Worm (Caenorhabditis elegans): ENCODE results near the gene ech-3.

ech-3 gene

DNA sequence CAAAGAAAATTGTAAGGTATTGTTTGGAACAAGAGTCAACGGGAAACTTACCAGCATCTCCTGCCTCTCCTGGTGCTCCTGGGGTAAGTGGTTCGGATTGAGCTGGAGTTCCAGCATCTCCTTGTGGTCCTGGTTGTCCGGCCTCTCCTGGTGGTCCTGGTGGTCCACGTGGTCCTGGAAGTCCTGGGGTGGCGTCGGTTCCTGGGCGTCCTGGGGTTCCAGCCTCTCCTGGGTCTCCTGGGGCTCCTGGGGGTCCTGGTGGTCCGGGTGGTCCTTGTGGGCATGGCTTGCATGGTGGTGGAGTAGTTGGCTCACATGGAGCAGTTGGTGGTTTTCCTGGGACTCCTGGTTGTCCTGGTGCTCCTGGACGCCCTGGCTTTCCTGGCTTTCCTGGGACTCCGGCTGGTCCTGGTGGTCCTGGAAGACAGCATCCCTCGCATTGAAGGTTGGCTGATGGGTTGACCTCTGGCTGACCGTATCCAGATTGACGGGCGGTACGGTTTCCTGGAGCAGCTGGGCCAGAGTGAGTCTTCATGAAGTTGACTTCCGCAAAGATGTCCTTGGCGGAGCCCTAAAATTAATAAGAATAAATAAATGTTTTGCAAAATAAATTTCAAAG lies 28.2 kb downstream of the ech-3 start:
- TF ChIP-seq flt-1 (GFP tag; IDR thresholded peaks at IDR 0.05), result no peak
- TF ChIP-seq B0310.2 (tag; optimal IDR thresholded peaks at IDR 0.05), result no peak
- no peak for TF ChIP-seq sea-1 (GFP tag; conservative IDR thresholded peaks at IDR 0.05)
- TF ChIP-seq scrt-1 (GFP tag; IDR thresholded peaks at IDR 0.05), result no peak
- TF ChIP-seq hmg-4 (GFP tag; optimal IDR thresholded peaks at IDR 0.05), result no peak
- no peak for TF ChIP-seq ceh-13 (GFP tag; optimal IDR thresholded peaks at IDR 0.05)
- no peak for TF ChIP-seq pes-1 (GFP tag; IDR thresholded peaks at IDR 0.05)
- TF ChIP-seq F13C5.2 (tag; optimal IDR thresholded peaks at IDR 0.05), result no peak
- no peak for TF ChIP-seq tra-4 (tag; optimal IDR thresholded peaks at IDR 0.05)
- TF ChIP-seq tbx-11 (GFP tag; IDR thresholded peaks at IDR 0.05), result no peak
- TF ChIP-seq hmbx-1 (tag; optimal IDR thresholded peaks at IDR 0.05), result no peak
- TF ChIP-seq hnd-1 (tag; optimal IDR thresholded peaks at IDR 0.05), result no peak
- TF ChIP-seq ama-1 (optimal IDR thresholded peaks at IDR 0.05), result no peak
- no peak for TF ChIP-seq tbx-37 (GFP tag; conservative IDR thresholded peaks at IDR 0.05)
- TF ChIP-seq aly-1 (tag; optimal IDR thresholded peaks at IDR 0.05), result no peak
- no peak for TF ChIP-seq ceh-36 (tag; optimal IDR thresholded peaks at IDR 0.05)
- no peak for TF ChIP-seq ets-7 (tag; optimal IDR thresholded peaks at IDR 0.05)

- TF ChIP-seq sea-1 (GFP tag; conservative IDR thresholded peaks at IDR 0.05) (no peak), pes-1 (GFP tag; IDR thresholded peaks at IDR 0.05) (no peak), flt-1 (GFP tag; IDR thresholded peaks at IDR 0.05) (no peak), ceh-13 (GFP tag; optimal IDR thresholded peaks at IDR 0.05) (no peak)
These were observed 28.8 kb downstream of the ech-3 start, which contains the start of gene col-43 for ce11 chrV:8050811-8051210. col-43 (minus strand) TSS chrV:8050911.

DNA sequence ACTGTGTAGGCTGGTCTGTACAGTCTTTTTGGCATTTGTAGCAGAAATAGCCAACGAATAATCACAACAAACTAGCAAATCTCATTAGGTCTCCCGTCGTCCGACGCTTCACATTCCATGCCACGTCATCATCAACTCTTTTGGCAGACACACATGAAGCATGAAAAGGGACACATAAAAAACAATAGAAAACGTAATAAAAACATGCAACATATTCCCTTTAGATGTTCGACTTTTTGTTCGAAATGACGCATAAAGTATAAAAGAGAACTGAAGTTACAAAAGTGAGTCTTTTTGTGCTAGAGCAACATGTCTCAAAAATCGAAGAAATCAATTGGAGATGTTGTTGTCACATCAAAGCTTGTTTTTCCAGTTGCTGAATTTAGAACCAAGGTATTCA lies 29.8 kb downstream of the ech-3 start, which contains the start of gene sth-1:
Gene sth-1, plus strand, starts transcription at position 301 of the 400 bp plus-strand sequence.
- TF ChIP-seq ama-1 (optimal IDR thresholded peaks at IDR 0.05) (no peak), F13C5.2 (tag; optimal IDR thresholded peaks at IDR 0.05) (no peak), sea-1 (GFP tag; conservative IDR thresholded peaks at IDR 0.05) (no peak), tbx-11 (GFP tag; IDR thresholded peaks at IDR 0.05) (no peak), scrt-1 (GFP tag; IDR thresholded peaks at IDR 0.05) (no peak), pes-1 (GFP tag; IDR thresholded peaks at IDR 0.05) (no peak), ets-7 (tag; optimal IDR thresholded peaks at IDR 0.05) (no peak), tra-4 (tag; optimal IDR thresholded peaks at IDR 0.05) (no peak), flt-1 (GFP tag; IDR thresholded peaks at IDR 0.05) (no peak), hmbx-1 (tag; optimal IDR thresholded peaks at IDR 0.05) (no peak), B0310.2 (tag; optimal IDR thresholded peaks at IDR 0.05) (no peak), ceh-36 (tag; optimal IDR thresholded peaks at IDR 0.05) (no peak), ceh-13 (GFP tag; optimal IDR thresholded peaks at IDR 0.05) (no peak), aly-1 (tag; optimal IDR thresholded peaks at IDR 0.05) (no peak), hnd-1 (tag; optimal IDR thresholded peaks at IDR 0.05) (no peak)

- TF ChIP-seq ceh-13 (GFP tag; optimal IDR thresholded peaks at IDR 0.05) (no peak), tra-4 (tag; optimal IDR thresholded peaks at IDR 0.05) (no peak), hnd-1 (tag; optimal IDR thresholded peaks at IDR 0.05) (no peak), hmg-4 (GFP tag; optimal IDR thresholded peaks at IDR 0.05) (no peak), hmbx-1 (tag; optimal IDR thresholded peaks at IDR 0.05) (no peak), ama-1 (optimal IDR thresholded peaks at IDR 0.05) (no peak), aly-1 (tag; optimal IDR thresholded peaks at IDR 0.05) (no peak), flt-1 (GFP tag; IDR thresholded peaks at IDR 0.05) (no peak), ets-7 (tag; optimal IDR thresholded peaks at IDR 0.05) (no peak), tbx-11 (GFP tag; IDR thresholded peaks at IDR 0.05) (no peak), B0310.2 (tag; optimal IDR thresholded peaks at IDR 0.05) (no peak), ceh-36 (tag; optimal IDR thresholded peaks at IDR 0.05) (no peak), scrt-1 (GFP tag; IDR thresholded peaks at IDR 0.05) (no peak), tbx-37 (GFP tag; conservative IDR thresholded peaks at IDR 0.05) (no peak), pes-1 (GFP tag; IDR thresholded peaks at IDR 0.05) (no peak), F13C5.2 (tag; optimal IDR thresholded peaks at IDR 0.05) (no peak)
These were observed 32.1 kb downstream of the ech-3 start, which contains the start of gene ZC513.2 for ce11 chrV:8054130-8054529. ZC513.2 (plus strand) TSS chrV:8054430.

ce11 chrV:8055170-8055569 lies 33.2 kb downstream of the ech-3 start:
- TF ChIP-seq hmbx-1 (tag; optimal IDR thresholded peaks at IDR 0.05) (no peak), flt-1 (GFP tag; IDR thresholded peaks at IDR 0.05) (no peak), hmg-4 (GFP tag; optimal IDR thresholded peaks at IDR 0.05) (no peak), F13C5.2 (tag; optimal IDR thresholded peaks at IDR 0.05) (no peak), scrt-1 (GFP tag; IDR thresholded peaks at IDR 0.05) (no peak), ama-1 (optimal IDR thresholded peaks at IDR 0.05) (no peak), aly-1 (tag; optimal IDR thresholded peaks at IDR 0.05) (no peak), tbx-37 (GFP tag; conservative IDR thresholded peaks at IDR 0.05) (no peak), ceh-36 (tag; optimal IDR thresholded peaks at IDR 0.05) (no peak), hnd-1 (tag; optimal IDR thresholded peaks at IDR 0.05) (no peak), sea-1 (GFP tag; conservative IDR thresholded peaks at IDR 0.05) (no peak), tra-4 (tag; optimal IDR thresholded peaks at IDR 0.05) (no peak), tbx-11 (GFP tag; IDR thresholded peaks at IDR 0.05) (no peak), ceh-13 (GFP tag; optimal IDR thresholded peaks at IDR 0.05) (no peak), B0310.2 (tag; optimal IDR thresholded peaks at IDR 0.05) (no peak), ets-7 (tag; optimal IDR thresholded peaks at IDR 0.05) (no peak)

- TF ChIP-seq ama-1 (optimal IDR thresholded peaks at IDR 0.05) (no peak), tra-4 (tag; optimal IDR thresholded peaks at IDR 0.05) (no peak), sea-1 (GFP tag; conservative IDR thresholded peaks at IDR 0.05) (no peak), aly-1 (tag; optimal IDR thresholded peaks at IDR 0.05) (no peak), B0310.2 (tag; optimal IDR thresholded peaks at IDR 0.05) (no peak), pes-1 (GFP tag; IDR thresholded peaks at IDR 0.05) (no peak), hmbx-1 (tag; optimal IDR thresholded peaks at IDR 0.05) (no peak), ceh-36 (tag; optimal IDR thresholded peaks at IDR 0.05) (no peak), ets-7 (tag; optimal IDR thresholded peaks at IDR 0.05) (no peak), tbx-11 (GFP tag; IDR thresholded peaks at IDR 0.05) (no peak), scrt-1 (GFP tag; IDR thresholded peaks at IDR 0.05) (no peak), hmg-4 (GFP tag; optimal IDR thresholded peaks at IDR 0.05) (no peak), flt-1 (GFP tag; IDR thresholded peaks at IDR 0.05) (no peak), F13C5.2 (tag; optimal IDR thresholded peaks at IDR 0.05) (no peak), hnd-1 (tag; optimal IDR thresholded peaks at IDR 0.05) (no peak), ceh-13 (GFP tag; optimal IDR thresholded peaks at IDR 0.05) (no peak), tbx-37 (GFP tag; conservative IDR thresholded peaks at IDR 0.05) (no peak)
These were observed 36.3 kb downstream of the ech-3 start, which contains the start of gene str-138 for ce11 chrV:8058359-8058758. str-138 (plus strand) TSS chrV:8058659.

DNA sequence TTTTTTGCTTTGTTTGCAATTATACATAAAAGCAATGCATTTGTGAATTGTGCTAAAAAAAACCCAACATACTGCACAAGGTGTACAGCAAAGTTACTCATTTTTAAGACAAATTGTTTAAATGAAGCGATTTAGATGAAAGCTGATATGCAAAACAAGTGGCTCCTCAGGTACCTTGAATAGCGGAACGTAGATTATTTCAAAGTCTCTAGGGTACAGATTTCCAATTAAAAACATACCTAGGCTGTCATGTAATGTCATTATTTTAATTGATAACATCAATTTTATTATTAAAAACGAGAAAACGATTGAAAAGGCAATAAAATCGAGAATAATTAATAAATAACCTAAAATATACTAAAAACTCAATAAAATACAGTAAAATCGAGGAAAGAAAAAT lies 40.1 kb downstream of the ech-3 start, which contains the start of gene str-139:
Gene str-139, minus strand, starts transcription at position 101 of the 400 bp plus-strand sequence.
- no peak for TF ChIP-seq tbx-37 (GFP tag; conservative IDR thresholded peaks at IDR 0.05)
- no peak for TF ChIP-seq ama-1 (optimal IDR thresholded peaks at IDR 0.05)
- no peak for TF ChIP-seq sea-1 (GFP tag; conservative IDR thresholded peaks at IDR 0.05)
- TF ChIP-seq ceh-13 (GFP tag; optimal IDR thresholded peaks at IDR 0.05), result no peak
- no peak for TF ChIP-seq hmg-4 (GFP tag; optimal IDR thresholded peaks at IDR 0.05)
- no peak for TF ChIP-seq F13C5.2 (tag; optimal IDR thresholded peaks at IDR 0.05)
- TF ChIP-seq flt-1 (GFP tag; IDR thresholded peaks at IDR 0.05), result no peak
- TF ChIP-seq aly-1 (tag; optimal IDR thresholded peaks at IDR 0.05), result no peak
- TF ChIP-seq scrt-1 (GFP tag; IDR thresholded peaks at IDR 0.05), result no peak
